Fruit fly (Drosophila melanogaster): ENCODE measurements around the gene sog.

Gene sog

DNA sequence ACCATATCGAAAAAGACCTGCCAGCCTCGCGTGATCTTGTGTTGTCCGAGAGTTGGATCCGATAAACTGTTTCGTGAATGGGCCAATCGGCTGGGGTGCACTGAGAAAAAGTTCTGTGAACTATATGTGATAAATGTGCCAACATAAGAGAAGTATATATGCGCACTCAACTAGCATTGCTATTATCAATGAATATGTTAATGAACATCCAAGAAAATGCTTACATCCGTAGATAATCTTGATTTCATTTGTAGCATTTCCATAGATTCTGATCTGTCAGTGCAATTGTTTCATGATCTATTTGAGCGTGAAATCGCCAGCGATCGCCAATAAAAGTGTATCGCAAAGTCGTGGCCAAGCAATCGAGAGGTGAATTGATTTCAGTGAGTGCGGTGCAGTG is 31.9 kb downstream of the sog start:
- TF ChIP-seq noc (tag; optimal IDR thresholded peaks at IDR 0.05): no peak

dm6 chrX:15599697-15600096 is 33.5 kb downstream of the sog start:
- peak; percentile 5 for TF ChIP-seq noc (tag; optimal IDR thresholded peaks at IDR 0.05)

dm6 chrX:15594230-15594857 is 38.9 kb downstream of the sog start:
- no peak for TF ChIP-seq noc (tag; optimal IDR thresholded peaks at IDR 0.05)

dm6 chrX:15593477-15594229 is 39.6 kb downstream of the sog start, which contains the start of gene Chsy:
TSS of gene Chsy (minus strand) at chrX:15593534.
- no peak for TF ChIP-seq noc (tag; optimal IDR thresholded peaks at IDR 0.05)

DNA sequence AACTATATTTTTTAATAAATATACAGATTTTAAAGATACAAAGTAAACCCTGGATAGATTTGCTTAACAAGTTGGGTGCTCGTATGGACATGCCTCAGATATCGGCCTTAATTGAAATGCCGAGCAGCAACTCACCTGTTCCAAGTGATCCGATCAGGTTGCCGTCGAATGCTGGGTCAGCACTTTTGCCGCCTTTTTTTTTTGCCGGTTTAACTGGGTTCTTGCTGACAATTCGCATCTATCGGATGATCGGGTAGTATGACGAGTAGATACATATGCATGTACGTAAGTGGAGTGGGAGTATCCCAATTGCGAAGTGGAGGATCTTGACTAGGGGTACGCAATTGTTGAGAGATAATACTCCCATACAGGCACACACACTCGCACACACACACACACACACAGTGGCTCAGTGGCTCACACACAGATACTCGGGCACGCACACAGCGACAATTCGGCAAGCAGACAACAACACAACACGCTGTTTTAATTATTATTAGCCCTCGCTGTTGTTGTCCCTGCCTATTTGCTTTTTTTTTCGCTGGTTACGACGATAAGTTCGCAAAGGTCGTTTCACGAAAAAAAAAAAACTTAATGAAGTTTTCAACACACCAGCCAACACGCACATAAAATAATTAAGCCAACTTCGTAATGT is 40.3 kb downstream of the sog start:
- no peak for TF ChIP-seq noc (tag; optimal IDR thresholded peaks at IDR 0.05)

- TF ChIP-seq noc (tag; optimal IDR thresholded peaks at IDR 0.05): peak; percentile 55
Measured at dm6 chrX:15591721-15592491, 41.3 kb downstream of the sog start.

DNA sequence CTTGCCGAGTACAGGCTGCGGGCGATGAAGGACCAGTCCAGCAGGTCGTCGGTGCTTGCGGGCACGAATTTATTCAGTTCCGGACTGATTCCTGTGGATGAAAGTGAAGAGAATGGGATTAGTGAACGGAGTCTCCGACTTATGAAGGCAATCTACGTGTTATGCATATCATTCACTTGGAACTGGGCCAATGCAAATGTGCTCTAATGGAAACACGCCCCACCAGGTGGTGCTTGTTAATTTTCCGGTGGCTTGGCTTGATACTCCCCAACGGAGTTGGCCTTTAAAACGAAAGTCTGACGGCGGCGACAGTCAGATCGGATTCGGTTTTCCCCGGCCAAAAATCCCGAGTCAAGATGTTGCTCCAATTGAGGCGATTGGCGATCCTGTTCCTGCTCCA is 45.8 kb downstream of the sog start, which contains the start of gene Alp11:
TSS of gene Alp11 (plus strand) at position 301 of the 400 bp plus-strand sequence.
- TF ChIP-seq noc (tag; optimal IDR thresholded peaks at IDR 0.05): no peak

DNA sequence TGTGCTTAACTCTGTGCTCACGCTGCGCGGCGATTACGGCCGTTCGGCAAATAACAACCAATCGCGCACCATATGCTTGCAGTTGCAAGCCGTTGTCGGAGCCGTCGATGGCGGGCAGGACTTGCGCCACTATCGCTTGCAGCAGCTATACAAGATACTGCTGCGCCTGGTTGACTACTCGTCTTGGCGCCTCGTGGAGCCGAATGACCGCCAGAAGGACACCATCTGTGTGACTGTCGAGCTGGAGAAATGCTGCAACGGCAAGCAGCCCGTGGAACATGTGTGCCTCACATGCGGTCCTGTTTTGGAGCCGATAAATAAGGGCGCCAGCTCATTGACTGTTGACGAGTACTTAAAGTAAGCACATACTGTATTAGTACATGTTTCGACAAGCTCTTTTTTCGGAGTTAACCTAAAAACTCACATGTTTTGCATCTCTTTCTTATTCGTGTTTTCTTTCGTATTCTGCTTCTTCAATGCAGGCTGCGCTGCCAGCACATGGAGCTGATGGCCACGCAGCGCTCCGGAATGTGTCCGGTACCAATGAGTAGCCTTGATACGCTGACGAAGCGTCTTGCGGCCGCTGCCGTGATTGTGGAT is 49.3 kb downstream of the sog start:
- TF ChIP-seq noc (tag; optimal IDR thresholded peaks at IDR 0.05): no peak

DNA sequence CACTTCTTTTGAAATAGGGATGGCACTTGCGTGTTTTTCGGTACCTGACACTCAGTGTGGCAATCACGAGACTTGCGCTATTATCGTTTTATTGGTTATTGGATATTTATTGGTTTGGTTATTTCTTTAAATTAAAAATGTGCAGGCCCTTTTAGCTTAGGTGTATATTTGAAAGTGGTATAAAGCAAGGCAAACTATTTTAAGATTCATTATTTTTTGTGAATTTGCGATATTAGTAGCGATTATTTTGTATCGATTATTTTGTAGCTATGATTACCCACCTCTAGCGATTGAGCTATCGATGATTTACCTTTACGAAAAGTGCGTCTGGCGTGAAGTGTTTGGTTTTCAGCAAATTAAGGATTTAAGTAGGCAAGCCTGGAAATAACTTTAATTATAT is 50.4 kb downstream of the sog start, which contains the start of the genes CG9215 and CG8097:
TSS of gene CG9215 (minus strand) at position 22 of the 400 bp plus-strand sequence.
TSS of gene CG8097 (plus strand) at position 307 of the 400 bp plus-strand sequence.
- peak; percentile 53 for TF ChIP-seq noc (tag; optimal IDR thresholded peaks at IDR 0.05)

- TF ChIP-seq noc (tag; optimal IDR thresholded peaks at IDR 0.05): peak; percentile 96
Measured at dm6 chrX:15579579-15579978, 53.7 kb downstream of the sog start.

DNA sequence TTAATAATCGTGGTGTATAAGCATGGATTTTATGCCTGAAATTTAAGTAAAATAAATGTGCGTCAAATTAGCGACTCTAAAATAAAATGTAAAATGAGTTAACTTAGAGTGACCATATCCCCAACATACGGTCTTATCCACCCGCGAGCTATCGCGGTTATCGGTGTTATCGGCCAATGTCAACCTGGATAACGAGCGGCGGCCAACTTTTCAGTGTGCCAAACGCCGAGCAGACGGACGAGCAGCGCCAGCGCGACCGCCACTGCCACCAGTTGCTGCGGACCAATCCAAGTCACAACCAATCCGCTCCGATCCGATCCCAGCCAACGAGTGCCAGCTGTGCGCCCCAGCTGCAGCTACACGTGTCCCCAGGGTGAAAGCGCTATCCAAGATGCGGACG is 55.2 kb downstream of the sog start, which contains the start of the genes cerv and CG7872:
TSS of gene cerv (minus strand) at position 129 of the 400 bp plus-strand sequence.
TSS of gene CG7872 (plus strand) at position 163 of the 400 bp plus-strand sequence.
- no peak for TF ChIP-seq noc (tag; optimal IDR thresholded peaks at IDR 0.05)

DNA sequence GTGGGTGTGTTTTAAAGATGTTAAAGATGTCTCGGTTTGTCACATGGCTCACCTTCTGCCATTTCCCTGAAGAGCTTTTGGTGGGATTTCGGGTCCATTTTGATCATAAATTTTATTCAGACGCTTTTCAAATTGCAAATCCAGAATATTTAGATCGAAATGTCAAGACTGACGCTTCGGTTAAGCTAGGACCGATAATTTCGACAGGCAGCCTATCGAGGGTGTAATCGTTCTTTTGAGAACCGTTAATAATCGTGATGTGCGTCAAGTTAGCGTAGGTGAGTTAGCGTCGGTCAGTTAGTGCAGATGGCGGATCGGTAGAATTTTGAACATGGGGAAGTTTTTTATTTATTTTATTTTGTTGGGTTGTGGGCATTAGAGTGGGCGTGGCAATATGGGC is 57.7 kb downstream of the sog start, which contains the start of gene CG42299:
TSS of gene CG42299 (minus strand) at position 127 of the 400 bp plus-strand sequence.
- TF ChIP-seq noc (tag; optimal IDR thresholded peaks at IDR 0.05): no peak

dm6 chrX:15574384-15574783 is 58.9 kb downstream of the sog start, which contains the start of gene CG9213:
TSS of gene CG9213 (minus strand) at chrX:15574535.
- TF ChIP-seq noc (tag; optimal IDR thresholded peaks at IDR 0.05): no peak

dm6 chrX:15571939-15572338 is 61.3 kb downstream of the sog start, which contains the start of gene CG15643:
TSS of gene CG15643 (minus strand) at chrX:15572149.
- TF ChIP-seq noc (tag; optimal IDR thresholded peaks at IDR 0.05): no peak

dm6 chrX:15568983-15569370 is 64.3 kb downstream of the sog start, which contains the start of gene CG7860:
TSS of gene CG7860 (plus strand) at chrX:15568993.
- no peak for TF ChIP-seq noc (tag; optimal IDR thresholded peaks at IDR 0.05)
